Fruit fly (Drosophila melanogaster) whole organism, adult: ENCODE results near the gene Cyp313b1.
A peak's percentile ranks its signal among the peaks of the same experiment; 100 is the strongest.

Source experiments
- CG11617 ChIP-seq: fragments of 200-800 bp; sonication (Bioruptor generic); optimal IDR thresholded peaks from 2 replicates; lab custom pipeline; 2017; ENCODE audit warnings: mild to moderate bottlenecking, missing biosample characterization, missing genetic modification reagents, missing genetic modification characterization
- CG12768 ChIP-seq: fragments of 200-800 bp; sonication (Bioruptor generic); optimal IDR thresholded peaks from 2 replicates; lab custom pipeline; 2017; ENCODE audit warnings: missing biosample characterization, missing genetic modification characterization, mild to moderate bottlenecking, moderate library complexity, missing genetic modification reagents
- CG14711 ChIP-seq: fragments of 200-800 bp; sonication (Bioruptor generic); optimal IDR thresholded peaks from 2 replicates; lab custom pipeline; 2018; ENCODE audit warnings: missing biosample characterization, mild to moderate bottlenecking, missing genetic modification characterization, moderate library complexity
- CG1620 ChIP-seq: fragments of 200-800 bp; sonication (Bioruptor generic); optimal IDR thresholded peaks from 2 replicates; lab custom pipeline; 2016; ENCODE audit warnings: missing biosample characterization, missing genetic modification characterization
- CG33017 ChIP-seq: fragments of 200-800 bp; sonication (Bioruptor generic); optimal IDR thresholded peaks from 2 replicates; lab custom pipeline; 2018; ENCODE audit warnings: missing biosample characterization, mild to moderate bottlenecking, missing genetic modification characterization, moderate library complexity
- CG5204 ChIP-seq: fragments of 200-800 bp; sonication (Bioruptor generic); optimal IDR thresholded peaks from 2 replicates; lab custom pipeline; 2016; ENCODE audit warnings: missing biosample characterization, missing genetic modification characterization
- CG7045 ChIP-seq: fragments of 200-800 bp; sonication (Bioruptor generic); optimal IDR thresholded peaks from 2 replicates; lab custom pipeline; 2017; ENCODE audit warnings: missing biosample characterization, mild to moderate bottlenecking, missing genetic modification characterization
- CG7101 ChIP-seq: fragments of 200-800 bp; sonication (Bioruptor generic); optimal IDR thresholded peaks from 2 replicates; lab custom pipeline; 2018; ENCODE audit warnings: missing biosample characterization, mild to moderate bottlenecking, missing genetic modification characterization, moderate library complexity
- Clk ChIP-seq: fragments of 200-800 bp; sonication (Bioruptor generic); optimal IDR thresholded peaks from 2 replicates; lab custom pipeline; 2017; ENCODE audit warnings: missing biosample characterization, missing genetic modification characterization
- Crg-1 ChIP-seq: fragments of 200-800 bp; sonication (Bioruptor generic); optimal IDR thresholded peaks from 2 replicates; lab custom pipeline; 2016; ENCODE audit warnings: missing biosample characterization, missing genetic modification characterization
- Hr96 ChIP-seq: fragments of 200-800 bp; sonication (Bioruptor generic); optimal IDR thresholded peaks from 2 replicates; lab custom pipeline; 2016; ENCODE audit warnings: missing biosample characterization, missing genetic modification characterization
- Mnt ChIP-seq: fragments of 200-800 bp; sonication (Bioruptor generic); optimal IDR thresholded peaks from 2 replicates; lab custom pipeline; 2016; ENCODE audit warnings: missing biosample characterization, mild to moderate bottlenecking, missing genetic modification characterization
- bab1 ChIP-seq: fragments of 200-800 bp; sonication (Bioruptor generic); optimal IDR thresholded peaks from 3 replicates; lab custom pipeline; 2019; ENCODE audit warnings: missing biosample characterization, mild to moderate bottlenecking, missing genetic modification characterization, moderate library complexity
- cic ChIP-seq: fragments of 200-800 bp; sonication (Bioruptor generic); optimal IDR thresholded peaks from 2 replicates; lab custom pipeline; 2017; ENCODE audit warnings: missing biosample characterization, mild to moderate bottlenecking, missing genetic modification characterization, moderate library complexity
- cnc ChIP-seq, 2 experiments: fragments of >200 bp; optimal IDR thresholded peaks; 2 replicates each; lab custom pipeline; 2017
- kay ChIP-seq: fragments of 200-800 bp; sonication (Bioruptor generic); peaks from one replicate; lab custom pipeline; 2016; ENCODE audit warnings: missing biosample characterization, missing genetic modification characterization, borderline replicate concordance
- ovo ChIP-seq: fragments of 200-800 bp; sonication (Bioruptor generic); optimal IDR thresholded peaks from 2 replicates; lab custom pipeline; 2016; ENCODE audit warnings: missing biosample characterization, missing genetic modification characterization
- pad ChIP-seq: fragments of 200-800 bp; sonication (Bioruptor generic); optimal IDR thresholded peaks from 3 replicates; lab custom pipeline; 2017; ENCODE audit warnings: missing biosample characterization, missing genetic modification characterization, mild to moderate bottlenecking, moderate library complexity, missing genetic modification reagents
- tj ChIP-seq: fragments of 200-800 bp; sonication (Bioruptor generic); optimal IDR thresholded peaks from 3 replicates; lab custom pipeline; 2017; ENCODE audit warnings: missing biosample characterization, mild to moderate bottlenecking, missing genetic modification characterization, moderate library complexity
- toe ChIP-seq: fragments of 200-800 bp; sonication (Bioruptor generic); optimal IDR thresholded peaks from 2 replicates; lab custom pipeline; 2016; ENCODE audit warnings: missing biosample characterization, missing genetic modification characterization

Cyp313b1 gene

dm6 chr3R:8642376-8642966 is 3.0 kb downstream of the Cyp313b1 start:
- TF ChIP-seq Hr96 (GFP tag; lab: Kevin White, UChicago) (no peak), cic (no peak), cnc (optimal IDR thresholded peaks at IDR 0.05; lab: Kevin White, UChicago) (no peak), CG1620 (GFP tag; lab: Kevin White, UChicago) (no peak), CG7045 (GFP tag; lab: Kevin White, UChicago) (no peak), Crg-1 (GFP tag; lab: Kevin White, UChicago) (no peak), CG33017 (tag; lab: Kevin White, UChicago) (no peak), CG14711 (tag; lab: Kevin White, UChicago) (no peak), CG5204 (GFP tag; lab: Kevin White, UChicago) (no peak), tj (GFP tag; lab: Kevin White, UChicago) (peak; percentile 90), kay (GFP tag; lab: Kevin White, UChicago) (peak; percentile 79), toe (GFP tag; lab: Kevin White, UChicago) (no peak), Clk (GFP tag; lab: Kevin White, UChicago) (no peak), ovo (GFP tag; lab: Kevin White, UChicago) (no peak), bab1 (GFP tag; lab: Kevin White, UChicago) (peak; percentile 10), pad (no peak), CG12768 (GFP tag; lab: Kevin White, UChicago) (no peak), Mnt (GFP tag; lab: Kevin White, UChicago) (no peak), CG7101 (tag; lab: Kevin White, UChicago) (no peak), CG11617 (no peak)

- no peak for TF ChIP-seq Mnt (GFP tag; lab: Kevin White, UChicago)
- no peak for TF ChIP-seq CG1620 (GFP tag; lab: Kevin White, UChicago)
- no peak for TF ChIP-seq Hr96 (GFP tag; lab: Kevin White, UChicago)
These were observed 6.8 kb downstream of the Cyp313b1 start for dm6 chr3R:8638629-8639028.

- no peak for TF ChIP-seq CG12768 (GFP tag; lab: Kevin White, UChicago)
- TF ChIP-seq Clk (GFP tag; lab: Kevin White, UChicago), result no peak
- TF ChIP-seq Hr96 (GFP tag; lab: Kevin White, UChicago), result no peak
- TF ChIP-seq ovo (GFP tag; lab: Kevin White, UChicago), result no peak
- no peak for TF ChIP-seq CG1620 (GFP tag; lab: Kevin White, UChicago)
- no peak for TF ChIP-seq tj (GFP tag; lab: Kevin White, UChicago)
- TF ChIP-seq CG5204 (GFP tag; lab: Kevin White, UChicago), result no peak
- no peak for TF ChIP-seq kay (GFP tag; lab: Kevin White, UChicago)
- TF ChIP-seq CG7045 (GFP tag; lab: Kevin White, UChicago), result no peak
- no peak for TF ChIP-seq CG14711 (tag; lab: Kevin White, UChicago)
- no peak for TF ChIP-seq CG7101 (tag; lab: Kevin White, UChicago)
- TF ChIP-seq toe (GFP tag; lab: Kevin White, UChicago), result no peak
- TF ChIP-seq Crg-1 (GFP tag; lab: Kevin White, UChicago), result no peak
- TF ChIP-seq pad, result no peak
- TF ChIP-seq bab1 (GFP tag; lab: Kevin White, UChicago), result no peak
- no peak for TF ChIP-seq Mnt (GFP tag; lab: Kevin White, UChicago)
- no peak for TF ChIP-seq cic
- no peak for TF ChIP-seq cnc (optimal IDR thresholded peaks at IDR 0.05; lab: Kevin White, UChicago)
- no peak for TF ChIP-seq CG11617
- no peak for TF ChIP-seq CG33017 (tag; lab: Kevin White, UChicago)
These were observed 9.7 kb downstream of the Cyp313b1 start, which contains the start of gene Or85e for dm6 chr3R:8635778-8636177. Gene Or85e, minus strand, starts transcription at chr3R:8635878.

dm6 chr3R:8620737-8621136 is 24.7 kb downstream of the Cyp313b1 start:
- no peak for TF ChIP-seq CG12768 (GFP tag; lab: Kevin White, UChicago)
- TF ChIP-seq CG1620 (GFP tag; lab: Kevin White, UChicago), result no peak
- TF ChIP-seq CG33017 (tag; lab: Kevin White, UChicago), result no peak

- no peak for TF ChIP-seq bab1 (GFP tag; lab: Kevin White, UChicago)
- no peak for TF ChIP-seq CG12768 (GFP tag; lab: Kevin White, UChicago)
- no peak for TF ChIP-seq CG14711 (tag; lab: Kevin White, UChicago)
- TF ChIP-seq CG5204 (GFP tag; lab: Kevin White, UChicago), result no peak
- no peak for TF ChIP-seq cnc (optimal IDR thresholded peaks at IDR 0.05; lab: Kevin White, UChicago)
- no peak for TF ChIP-seq Hr96 (GFP tag; lab: Kevin White, UChicago)
- no peak for TF ChIP-seq ovo (GFP tag; lab: Kevin White, UChicago)
- TF ChIP-seq CG7045 (GFP tag; lab: Kevin White, UChicago), result no peak
These were observed 26.4 kb downstream of the Cyp313b1 start for dm6 chr3R:8619089-8619488.

- no peak for TF ChIP-seq Mnt (GFP tag; lab: Kevin White, UChicago)
- TF ChIP-seq toe (GFP tag; lab: Kevin White, UChicago), result no peak
- no peak for TF ChIP-seq tj (GFP tag; lab: Kevin White, UChicago)
- TF ChIP-seq pad, result no peak
- TF ChIP-seq CG7045 (GFP tag; lab: Kevin White, UChicago), result no peak
- TF ChIP-seq CG1620 (GFP tag; lab: Kevin White, UChicago), result no peak
- TF ChIP-seq ovo (GFP tag; lab: Kevin White, UChicago), result no peak
- TF ChIP-seq Hr96 (GFP tag; lab: Kevin White, UChicago), result no peak
- no peak for TF ChIP-seq CG14711 (tag; lab: Kevin White, UChicago)
- no peak for TF ChIP-seq bab1 (GFP tag; lab: Kevin White, UChicago)
- TF ChIP-seq cnc (optimal IDR thresholded peaks at IDR 0.05; lab: Kevin White, UChicago), result no peak
- no peak for TF ChIP-seq Clk (GFP tag; lab: Kevin White, UChicago)
- TF ChIP-seq CG12768 (GFP tag; lab: Kevin White, UChicago), result no peak
- no peak for TF ChIP-seq CG7101 (tag; lab: Kevin White, UChicago)
- no peak for TF ChIP-seq CG5204 (GFP tag; lab: Kevin White, UChicago)
- no peak for TF ChIP-seq Crg-1 (GFP tag; lab: Kevin White, UChicago)
- no peak for TF ChIP-seq cic
These were observed 29.3 kb downstream of the Cyp313b1 start for dm6 chr3R:8616149-8616548.
